Worm (Caenorhabditis elegans) whole organism, young adult: ENCODE measurements around the gene R13H7.2.

Experiments used
- B0019.2 ChIP-seq: fragments of 200-800 bp; sonication (Bioruptor generic); conservative IDR thresholded peaks from 2 replicates; pipeline ENCODE4 v1.3.6; 2022; ENCODE audit warnings: missing genetic modification reagents, missing genetic modification characterization, missing compliant biosample characterization
- B0336.3 ChIP-seq: fragments of 200-800 bp; sonication (Bioruptor generic); IDR thresholded peaks from 2 replicates; pipeline ENCODE4 v1.3.6; 2022; ENCODE audit warnings: missing genetic modification characterization, missing compliant biosample characterization
- C17E4.6 ChIP-seq: fragments of 200-800 bp; sonication (Bioruptor generic); IDR thresholded peaks from 2 replicates; pipeline ENCODE4 v1.3.6; 2022; ENCODE audit warnings: missing genetic modification reagents, missing genetic modification characterization, missing compliant biosample characterization
- D2030.7 ChIP-seq: fragments of 200-800 bp; sonication (Bioruptor generic); IDR thresholded peaks from 2 replicates; pipeline ENCODE4 v1.3.6; 2022; ENCODE audit warnings: missing genetic modification reagents, missing genetic modification characterization, missing compliant biosample characterization
- F23B12.7 ChIP-seq: sonication (generic microtip); optimal IDR thresholded peaks from 2 replicates; lab custom pipeline; 2017; ENCODE audit warnings: missing genetic modification characterization, mild to moderate bottlenecking, missing compliant biosample characterization, antibody characterized with exemption, moderate library complexity; ENCODE audit not compliant: insufficient read depth
- F33H1.4 ChIP-seq: fragments of 200-800 bp; sonication (Bioruptor generic); IDR thresholded peaks from 2 replicates; pipeline ENCODE4 v1.3.6; 2022; ENCODE audit warnings: missing genetic modification reagents, missing genetic modification characterization, missing compliant biosample characterization
- K12H6.12 ChIP-seq: fragments of 200-800 bp; sonication (Bioruptor generic); optimal IDR thresholded peaks from 2 replicates; lab custom pipeline; 2018; ENCODE audit warnings: mild to moderate bottlenecking, missing genetic modification characterization, missing compliant biosample characterization
- Y56A3A.18 ChIP-seq: fragments of 200-800 bp; sonication (Bioruptor generic); IDR thresholded peaks from 2 replicates; pipeline ENCODE4 v1.3.6; 2022; ENCODE audit warnings: missing genetic modification reagents, missing genetic modification characterization, missing compliant biosample characterization
- Y95B8A.8 ChIP-seq: fragments of 200-800 bp; sonication (Bioruptor generic); IDR thresholded peaks from 2 replicates; pipeline ENCODE4 v1.3.6; 2022; ENCODE audit warnings: missing genetic modification reagents, missing genetic modification characterization, missing compliant biosample characterization
- ZK185.1 ChIP-seq: sonication (generic microtip); optimal IDR thresholded peaks from 2 replicates; lab custom pipeline; 2016; ENCODE audit warnings: mild to moderate bottlenecking, missing genetic modification characterization, missing compliant biosample characterization; ENCODE audit not compliant: poor library complexity, severe bottlenecking
- aptf-2 ChIP-seq: fragments of 200-800 bp; sonication (Bioruptor generic); conservative IDR thresholded peaks from 2 replicates; pipeline ENCODE4 v1.3.6; 2022; ENCODE audit warnings: missing genetic modification reagents, missing genetic modification characterization, missing compliant biosample characterization
- athp-1 ChIP-seq: sonication (generic microtip); optimal IDR thresholded peaks from 2 replicates; lab custom pipeline; 2017; ENCODE audit warnings: mild to moderate bottlenecking, missing genetic modification characterization, missing compliant biosample characterization
- attf-3 ChIP-seq: fragments of 200-800 bp; sonication (Bioruptor generic); conservative IDR thresholded peaks from 2 replicates; pipeline ENCODE4 v1.3.6; 2022; ENCODE audit warnings: missing genetic modification reagents, missing genetic modification characterization, missing compliant biosample characterization
- attf-6 ChIP-seq: fragments of 200-800 bp; sonication (Bioruptor generic); IDR thresholded peaks from 2 replicates; pipeline ENCODE4 v1.3.6; 2022; ENCODE audit warnings: missing genetic modification reagents, missing genetic modification characterization, missing compliant biosample characterization
- bed-2 ChIP-seq: fragments of 200-800 bp; sonication (Bioruptor generic); IDR thresholded peaks from 2 replicates; pipeline ENCODE4 v1.3.6; 2022; ENCODE audit warnings: missing genetic modification reagents, missing genetic modification characterization, missing compliant biosample characterization
- ccch-3 ChIP-seq: fragments of 200-800 bp; sonication (Bioruptor generic); optimal IDR thresholded peaks from 2 replicates; lab custom pipeline; 2018; ENCODE audit warnings: mild to moderate bottlenecking, missing genetic modification characterization, missing compliant biosample characterization
- ceh-100 ChIP-seq: fragments of 200-800 bp; sonication (Bioruptor generic); IDR thresholded peaks from 2 replicates; pipeline ENCODE4 v1.3.6; 2022; ENCODE audit warnings: missing genetic modification reagents, missing genetic modification characterization, missing compliant biosample characterization
- dox-1 ChIP-seq: fragments of 200-800 bp; sonication (Bioruptor generic); IDR thresholded peaks from 2 replicates; pipeline ENCODE4 v1.3.6; 2022; ENCODE audit warnings: missing genetic modification reagents, missing genetic modification characterization, missing compliant biosample characterization
- efl-1 ChIP-seq: fragments of 150-350 bp; optimal IDR thresholded peaks from 2 replicates; lab custom pipeline; 2014; ENCODE audit warnings: missing biosample characterization, missing genetic modification reagents, missing genetic modification characterization
- egl-44 ChIP-seq: fragments of 200-800 bp; sonication (Bioruptor generic); IDR thresholded peaks from 2 replicates; pipeline ENCODE4 v1.3.6; 2022; ENCODE audit warnings: missing genetic modification reagents, missing genetic modification characterization, missing compliant biosample characterization
- hlh-26 ChIP-seq: fragments of 200-800 bp; sonication (Bioruptor generic); conservative IDR thresholded peaks from 2 replicates; pipeline ENCODE4 v1.3.6; 2022; ENCODE audit warnings: missing genetic modification reagents, missing genetic modification characterization, missing compliant biosample characterization
- hmg-1.2 ChIP-seq: fragments of 200-800 bp; sonication (Bioruptor generic); IDR thresholded peaks from 2 replicates; pipeline ENCODE4 v1.3.6; 2022; ENCODE audit warnings: missing genetic modification reagents, missing genetic modification characterization, missing compliant biosample characterization
- hmg-20 ChIP-seq: fragments of 200-800 bp; sonication (Bioruptor generic); IDR thresholded peaks from 2 replicates; pipeline ENCODE4 v1.3.6; 2022; ENCODE audit warnings: missing genetic modification reagents, missing genetic modification characterization, missing compliant biosample characterization
- let-526 ChIP-seq: fragments of 200-800 bp; sonication (Bioruptor generic); IDR thresholded peaks from 2 replicates; pipeline ENCODE4 v1.3.6; 2022; ENCODE audit warnings: missing genetic modification reagents, missing genetic modification characterization, missing compliant biosample characterization
- lir-1 ChIP-seq: fragments of 200-800 bp; sonication (Bioruptor generic); conservative IDR thresholded peaks from 2 replicates; pipeline ENCODE4 v1.3.6; 2022; ENCODE audit warnings: missing genetic modification reagents, missing genetic modification characterization, missing compliant biosample characterization
- lsl-1 ChIP-seq: fragments of 200-800 bp; sonication (Bioruptor generic); optimal IDR thresholded peaks from 2 replicates; lab custom pipeline; 2018; ENCODE audit warnings: mild to moderate bottlenecking, missing genetic modification characterization, moderate library complexity, missing compliant biosample characterization
- lsy-27 ChIP-seq: sonication (generic microtip); optimal IDR thresholded peaks from 2 replicates; lab custom pipeline; 2017; ENCODE audit warnings: missing genetic modification characterization, mild to moderate bottlenecking, missing compliant biosample characterization, antibody characterized with exemption, missing genotype, borderline replicate concordance; ENCODE audit not compliant: insufficient read depth
- madf-3 ChIP-seq: fragments of 200-800 bp; sonication (Bioruptor generic); IDR thresholded peaks from 2 replicates; pipeline ENCODE4 v1.3.6; 2022; ENCODE audit warnings: missing genetic modification reagents, missing genetic modification characterization, missing compliant biosample characterization
- madf-8 ChIP-seq: fragments of 200-800 bp; sonication (Bioruptor generic); conservative IDR thresholded peaks from 2 replicates; pipeline ENCODE4 v1.3.6; 2022; ENCODE audit warnings: missing genetic modification reagents, missing genetic modification characterization, missing compliant biosample characterization
- mcd-1 ChIP-seq: fragments of 200-800 bp; sonication (Bioruptor generic); IDR thresholded peaks from 2 replicates; pipeline ENCODE4 v1.3.6; 2022; ENCODE audit warnings: missing genetic modification reagents, missing genetic modification characterization, missing compliant biosample characterization
- mel-28 ChIP-seq: sonication (generic microtip); optimal IDR thresholded peaks from 2 replicates; lab custom pipeline; 2016; ENCODE audit warnings: borderline replicate concordance, mild to moderate bottlenecking, missing genetic modification characterization, missing compliant biosample characterization
- mes-4 ChIP-seq: sonication (generic microtip); optimal IDR thresholded peaks from 2 replicates; lab custom pipeline; 2016; ENCODE audit warnings: missing genotype, missing genetic modification characterization, missing compliant biosample characterization
- nhr-80 ChIP-seq: sonication (generic microtip); optimal IDR thresholded peaks from 2 replicates; lab custom pipeline; 2016; ENCODE audit warnings: missing genetic modification characterization, missing compliant biosample characterization
- pbrm-1 ChIP-seq: fragments of 200-800 bp; sonication (Bioruptor generic); IDR thresholded peaks from 2 replicates; pipeline ENCODE4 v1.3.6; 2022; ENCODE audit warnings: missing genetic modification reagents, missing genetic modification characterization, missing compliant biosample characterization
- repo-1 ChIP-seq: sonication (generic microtip); optimal IDR thresholded peaks from 2 replicates; lab custom pipeline; 2017; ENCODE audit warnings: mild to moderate bottlenecking, missing genetic modification characterization, missing compliant biosample characterization
- snpc-1.1 ChIP-seq: sonication (generic microtip); optimal IDR thresholded peaks from 2 replicates; lab custom pipeline; 2017; ENCODE audit warnings: missing genetic modification characterization, mild to moderate bottlenecking, missing compliant biosample characterization, antibody characterized with exemption, moderate library complexity, missing genotype, missing genetic modification reagents; ENCODE audit not compliant: insufficient read depth
- snpc-4 ChIP-seq, 5 experiments: fragments of 150-350 bp in 1 of 5; sonication (generic microtip) in 4 of 5; optimal IDR thresholded peaks; 2 replicates each; lab custom pipeline; 2014 to 2018; ENCODE audit warnings: missing genetic modification characterization in 5 of 5, missing biosample characterization in 3 of 5, antibody characterized with exemption in 2 of 5, mild to moderate bottlenecking in 2 of 5, missing compliant biosample characterization in 2 of 5, missing genotype in 2 of 5, moderate library complexity in 2 of 5, missing genetic modification reagents in 1 of 5
- unc-130 ChIP-seq: sonication (generic microtip); optimal IDR thresholded peaks from 2 replicates; lab custom pipeline; 2016; ENCODE audit warnings: missing genetic modification reagents, missing genetic modification characterization, missing compliant biosample characterization
- xnd-1 ChIP-seq: sonication (generic microtip); optimal IDR thresholded peaks from 2 replicates; lab custom pipeline; 2016; ENCODE audit warnings: missing genotype, missing genetic modification reagents, missing genetic modification characterization, missing compliant biosample characterization
- ztf-22 ChIP-seq: fragments of 200-800 bp; sonication (Bioruptor generic); optimal IDR thresholded peaks from 2 replicates; lab custom pipeline; 2018; ENCODE audit warnings: mild to moderate bottlenecking, missing genetic modification characterization, moderate library complexity, missing compliant biosample characterization
- ztf-6 ChIP-seq: fragments of 200-800 bp; sonication (Bioruptor generic); IDR thresholded peaks from 2 replicates; pipeline ENCODE4 v1.3.6; 2022; ENCODE audit warnings: missing genetic modification reagents, missing genetic modification characterization, missing compliant biosample characterization

R13H7.2 gene

DNA sequence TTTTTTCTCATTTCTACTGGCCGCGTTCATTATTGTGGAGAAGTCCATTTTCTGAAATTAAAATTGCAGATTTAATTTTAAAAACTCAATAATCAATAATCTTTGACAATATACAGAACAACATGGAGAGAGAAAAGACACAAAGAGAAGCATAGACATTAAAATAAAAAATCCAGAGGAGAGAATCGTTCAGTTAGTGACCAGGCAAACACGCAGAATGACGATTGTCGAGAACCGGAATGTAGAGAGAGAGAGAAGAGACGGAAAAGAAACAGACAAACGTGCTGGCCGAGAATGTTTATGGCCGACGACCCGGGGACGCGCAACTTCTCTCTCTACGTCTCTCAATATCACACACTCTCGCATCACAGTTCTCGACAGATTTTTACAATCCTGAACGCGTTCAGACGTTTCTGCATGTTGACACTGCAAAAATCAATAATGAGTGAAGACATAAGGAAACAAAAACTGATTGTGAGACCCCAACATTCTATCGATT, 28.5 kb upstream of the R13H7.2 start, which contains the start of the genes T05A12.3 and T05A12.4:
T05A12.3 (minus strand) TSS at position 51 of the 499 bp plus-strand sequence.
T05A12.4 (plus strand) TSS at position 348 of the 499 bp plus-strand sequence.
- TF ChIP-seq repo-1 (tag; lab: Kevin White, UChicago), result no peak
- 0 out of 2 replicates have a peak, but pooled peaks have one; percentile 35 for TF ChIP-seq aptf-2 (GFP tag; lab: Robert Waterston, UW)
- TF ChIP-seq snpc-4 (GFP tag; optimal IDR thresholded peaks at IDR 0.05; lab: Kevin White, UChicago), result peak; percentile 68
- TF ChIP-seq snpc-4 (tag; optimal IDR thresholded peaks at IDR 0.05; lab: Kevin White, UChicago), result peak in 3 of 4 experiments; percentile 75 to 86 (median 85)
- 0 out of 2 replicates have a peak, but pooled peaks have one; percentile 35 for TF ChIP-seq attf-6 (GFP tag; lab: Robert Waterston, UW)
- TF ChIP-seq hmg-20, result no peak
- TF ChIP-seq egl-44 (GFP tag; lab: Robert Waterston, UW), result peak; percentile 56; the same call in 1 of the 2 replicates
- TF ChIP-seq ztf-6 (GFP tag; lab: Robert Waterston, UW), result 0 out of 2 replicates have a peak, but pooled peaks have one; percentile 55
- TF ChIP-seq attf-3 (GFP tag; lab: Robert Waterston, UW), result peak; percentile 49; the same call in 1 of the 2 replicates
- no peak for TF ChIP-seq ceh-100
- TF ChIP-seq let-526 (GFP tag; lab: Robert Waterston, UW), result 0 out of 2 replicates have a peak, but pooled peaks have one; percentile 15
- no peak for TF ChIP-seq K12H6.12
- peak; percentile 71 for TF ChIP-seq unc-130 (GFP tag; lab: Kevin White, UChicago)
- TF ChIP-seq Y95B8A.8, result no peak
- TF ChIP-seq F33H1.4 (GFP tag; lab: Robert Waterston, UW), result peak; percentile 63
- TF ChIP-seq mcd-1, result no peak
- TF ChIP-seq hlh-26 (GFP tag; lab: Robert Waterston, UW), result no peak
- TF ChIP-seq ZK185.1 (tag; lab: Kevin White, UChicago), result peak; percentile 64
- TF ChIP-seq lsl-1, result peak; percentile 63
- TF ChIP-seq D2030.7, result peak; percentile 71
- TF ChIP-seq C17E4.6 (GFP tag; lab: Robert Waterston, UW), result peak; percentile 65; the same call in 1 of the 2 replicates
- peak; percentile 35 for TF ChIP-seq snpc-1.1 (tag; lab: Kevin White, UChicago)
- no peak for TF ChIP-seq ztf-22 (GFP tag; lab: Kevin White, UChicago)
- peak; percentile 79 for TF ChIP-seq madf-3 (GFP tag; lab: Robert Waterston, UW)
- peak; percentile 22 for TF ChIP-seq nhr-80 (tag; lab: Kevin White, UChicago)
- peak; percentile 36; the same call in 1 of the 2 replicates for TF ChIP-seq lir-1 (GFP tag; lab: Robert Waterston, UW)
- peak; percentile 85 for TF ChIP-seq pbrm-1 (GFP tag; lab: Robert Waterston, UW)
- peak; percentile 65; the same call in 1 of the 2 replicates for TF ChIP-seq bed-2 (GFP tag; lab: Robert Waterston, UW)
- TF ChIP-seq mel-28 (tag; lab: Kevin White, UChicago), result no peak
- no peak for TF ChIP-seq ccch-3
- peak; percentile 18 for TF ChIP-seq athp-1 (tag; lab: Kevin White, UChicago)
- peak; percentile 79 for TF ChIP-seq hmg-1.2 (GFP tag; lab: Robert Waterston, UW)
- peak; percentile 58 for TF ChIP-seq madf-8 (GFP tag; lab: Robert Waterston, UW)
- TF ChIP-seq F23B12.7 (tag; lab: Kevin White, UChicago), result peak; percentile 36
- peak; percentile 5 for TF ChIP-seq efl-1 (GFP tag; lab: Kevin White, UChicago)
- TF ChIP-seq B0019.2 (GFP tag; lab: Robert Waterston, UW), result peak; percentile 51

DNA sequence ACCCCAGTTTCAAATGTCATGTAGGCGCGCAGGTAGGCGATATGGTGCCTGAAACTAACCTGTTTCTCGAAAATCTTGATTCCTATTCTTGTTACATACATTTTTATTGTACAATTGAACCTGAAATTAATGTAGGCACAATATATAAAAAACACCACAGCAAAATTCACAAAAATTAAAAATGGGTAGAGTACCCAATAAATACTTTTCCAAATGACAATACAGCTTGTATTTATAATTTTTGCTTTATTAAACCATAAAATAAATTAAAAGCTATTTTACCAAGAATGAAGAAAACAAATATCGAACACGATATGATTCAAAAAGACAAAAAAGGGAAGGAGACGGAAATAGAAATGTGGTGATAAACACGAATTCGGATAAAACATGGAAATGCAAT, 24.2 kb upstream of the R13H7.2 start, which contains the start of gene tre-2:
tre-2 (minus strand) TSS at position 101 of the 400 bp plus-strand sequence.
- TF ChIP-seq B0336.3 (GFP tag; lab: Robert Waterston, UW), result no peak
- no peak for TF ChIP-seq Y56A3A.18 (GFP tag; lab: Robert Waterston, UW)
- no peak for TF ChIP-seq xnd-1
- TF ChIP-seq dox-1, result no peak
- no peak for TF ChIP-seq unc-130 (GFP tag; lab: Kevin White, UChicago)
- no peak for TF ChIP-seq hmg-1.2 (GFP tag; lab: Robert Waterston, UW)
- no peak for TF ChIP-seq mes-4 (tag; lab: Kevin White, UChicago)
- TF ChIP-seq lsy-27 (tag; lab: Kevin White, UChicago), result no peak
